Worm (Caenorhabditis elegans) whole organism, mixed stage, embryonic: Measurements from ENCODE around the gene npr-20.

Experiments used
- elt-1 ChIP-seq: sonication (generic microtip); optimal IDR thresholded peaks from 2 replicates; lab custom pipeline; 2017; ENCODE audit warnings: missing genetic modification characterization, mild to moderate bottlenecking, missing compliant biosample characterization, antibody characterized with exemption, moderate library complexity, borderline replicate concordance; ENCODE audit not compliant: insufficient read depth
- ham-2 ChIP-seq: fragments of 200-800 bp; sonication (Bioruptor generic); optimal IDR thresholded peaks from 2 replicates; lab custom pipeline; 2018; ENCODE audit warnings: mild to moderate bottlenecking, missing genetic modification characterization, missing compliant biosample characterization
- lsy-2 ChIP-seq: fragments of 150-350 bp; optimal IDR thresholded peaks from 2 replicates; lab custom pipeline; 2014; ENCODE audit warnings: missing biosample characterization, missing genetic modification characterization

ce11 chrII:8829189-8829588, 35.8 kb downstream of the npr-20 start, which contains the start of gene F46C5.2:
- TF ChIP-seq elt-1 (tag; lab: Kevin White, UChicago), result no peak
- TF ChIP-seq ham-2 (GFP tag; lab: Kevin White, UChicago), result no peak
- TF ChIP-seq lsy-2 (tag; lab: Kevin White, UChicago), result no peak
